Fruit fly (Drosophila melanogaster): ENCODE results near the gene Ssdp.

The Ssdp gene

DNA sequence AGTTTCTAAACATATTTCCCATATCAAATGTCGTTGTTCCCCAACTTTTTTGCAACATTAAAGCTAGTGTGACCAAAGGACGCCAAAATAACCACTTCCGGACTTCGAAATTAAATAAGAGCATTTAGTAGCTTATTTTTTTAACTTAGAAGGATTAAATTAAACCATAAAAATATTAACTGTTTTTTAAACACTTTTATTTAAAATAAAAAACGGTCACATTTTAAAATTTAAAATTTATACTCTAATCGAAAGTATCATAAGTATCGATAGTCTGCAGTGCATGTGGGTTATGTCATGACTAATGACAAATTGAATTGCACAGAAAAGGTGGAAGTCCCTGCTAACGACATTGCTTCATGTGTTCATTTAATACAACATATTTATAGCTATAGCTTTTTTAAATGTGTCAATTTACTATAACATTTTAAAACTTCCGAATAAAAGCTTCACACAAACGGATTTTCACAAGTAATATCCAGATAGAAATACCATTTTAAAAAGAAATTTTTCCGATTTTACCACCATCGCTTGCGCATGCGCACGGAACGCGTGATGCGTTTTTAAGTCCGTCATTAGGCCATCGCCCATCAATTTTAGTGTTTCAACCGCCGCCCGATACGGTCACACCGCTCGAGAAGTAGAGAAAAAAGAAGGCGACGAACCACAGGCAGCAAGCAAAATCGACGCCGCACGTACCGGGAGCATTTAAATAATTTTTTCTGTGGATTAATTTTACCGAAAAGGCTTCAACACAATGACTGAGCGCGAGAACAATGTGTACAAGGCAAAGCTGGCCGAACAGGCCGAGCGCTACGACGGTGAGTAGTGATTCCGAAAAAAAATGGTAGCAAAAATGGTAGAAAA is 42.9 kb upstream of the Ssdp start, which contains the start of the genes CG7156 and 14-3-3epsilon (continued):
- no peak for TF ChIP-seq tup (GFP tag; optimal IDR thresholded peaks at IDR 0.05)
- TF ChIP-seq lab (GFP tag; optimal IDR thresholded peaks at IDR 0.05) = peak; percentile 42
- TF ChIP-seq NC2α (GFP tag; optimal IDR thresholded peaks at IDR 0.05) = peak; percentile 3
- TF ChIP-seq CG3281 (GFP tag; optimal IDR thresholded peaks at IDR 0.05) = no peak
- TF ChIP-seq NfI (GFP tag; optimal IDR thresholded peaks at IDR 0.05) = peak; percentile 47
- peak; percentile 44 for TF ChIP-seq HLHmδ (GFP tag; optimal IDR thresholded peaks at IDR 0.05)
- TF ChIP-seq her (GFP tag; optimal IDR thresholded peaks at IDR 0.05) = no peak
- TF ChIP-seq Eip74EF (GFP tag; optimal IDR thresholded peaks at IDR 0.05) = peak in 1 of 2 experiments; percentile 22
- no peak for TF ChIP-seq mam (GFP tag; optimal IDR thresholded peaks at IDR 0.05)
- TF ChIP-seq CG5953 (GFP tag; IDR thresholded peaks at IDR 0.05) = no peak
- peak; percentile 91 for TF ChIP-seq CG8478 (optimal IDR thresholded peaks at IDR 0.05)
- no peak for TF ChIP-seq CG5180 (GFP tag; optimal IDR thresholded peaks at IDR 0.05)
- no peak for TF ChIP-seq CG10565 (GFP tag; optimal IDR thresholded peaks at IDR 0.05)
- no peak for TF ChIP-seq CG9876 (GFP tag; optimal IDR thresholded peaks at IDR 0.05)
- peak; percentile 50 for TF ChIP-seq CG30020 (tag; optimal IDR thresholded peaks at IDR 0.05)
- TF ChIP-seq org-1 (GFP tag; optimal IDR thresholded peaks at IDR 0.05) = no peak
- TF ChIP-seq gsb-n (tag; optimal IDR thresholded peaks at IDR 0.05) = peak; percentile 37
- TF ChIP-seq CG18619 (GFP tag; optimal IDR thresholded peaks at IDR 0.05) = peak; percentile 29
- TF ChIP-seq CG10267 (tag; optimal IDR thresholded peaks at IDR 0.05) = peak; percentile 75
- TF ChIP-seq CG12155 (GFP tag; optimal IDR thresholded peaks at IDR 0.05) = peak; percentile 57
- peak; percentile 9 for TF ChIP-seq CG4282 (GFP tag; optimal IDR thresholded peaks at IDR 0.05)
- TF ChIP-seq Taf1 (GFP tag; IDR thresholded peaks at IDR 0.05) = no peak
- peak; percentile 30 for TF ChIP-seq CG12071 (GFP tag; optimal IDR thresholded peaks at IDR 0.05)
- no peak for TF ChIP-seq sr (GFP tag; IDR thresholded peaks at IDR 0.05)
- peak; percentile 50; the same call in 1 of the 3 replicates for TF ChIP-seq CG11560 (tag; IDR thresholded peaks at IDR 0.05)
- TF ChIP-seq NFAT (GFP tag; IDR thresholded peaks at IDR 0.05) = 0 out of 2 replicates have a peak, but pooled peaks have one; percentile 3
- TF ChIP-seq stc (GFP tag; IDR thresholded peaks at IDR 0.05) = no peak
- TF ChIP-seq CG17328 (GFP tag; IDR thresholded peaks at IDR 0.05) = peak; percentile 69
- TF ChIP-seq CG8924 (tag; optimal IDR thresholded peaks at IDR 0.05) = peak; percentile 30
- TF ChIP-seq CG14860 (GFP tag; IDR thresholded peaks at IDR 0.05; ENCODE audit: partially characterized antibody) = peak; percentile 22; the same call in 1 of the 3 replicates
- no peak for TF ChIP-seq dmrt99B (tag; optimal IDR thresholded peaks at IDR 0.05)
- 0 out of 2 replicates have a peak, but pooled peaks have one; percentile 23 for TF ChIP-seq sim (GFP tag; IDR thresholded peaks at IDR 0.05)
- TF ChIP-seq CG7963 (GFP tag; IDR thresholded peaks at IDR 0.05; ENCODE audit: partially characterized antibody) = no peak
- TF ChIP-seq CG1647 (GFP tag; optimal IDR thresholded peaks at IDR 0.05) = no peak
- TF ChIP-seq MTF-1 (GFP tag; optimal IDR thresholded peaks at IDR 0.05; ENCODE audit: borderline replicate concordance) = peak; percentile 16
- TF ChIP-seq zen (tag; optimal IDR thresholded peaks at IDR 0.05) = peak; percentile 57
- no peak for TF ChIP-seq CG14667 (GFP tag; IDR thresholded peaks at IDR 0.05)
- no peak for TF ChIP-seq ash1 (GFP tag; optimal IDR thresholded peaks at IDR 0.05)
- TF ChIP-seq Ets97D (GFP tag; optimal IDR thresholded peaks at IDR 0.05) = peak; percentile 81
- TF ChIP-seq sd (tag; optimal IDR thresholded peaks at IDR 0.05) = no peak
- TF ChIP-seq Hr39 (optimal IDR thresholded peaks at IDR 0.05) = no peak
- TF ChIP-seq CG9797 (GFP tag; optimal IDR thresholded peaks at IDR 0.05) = peak; percentile 96
- TF ChIP-seq gcm (GFP tag; optimal IDR thresholded peaks at IDR 0.05) = peak; percentile 69
- no peak for TF ChIP-seq esg (GFP tag; conservative IDR thresholded peaks at IDR 0.05)
- no peak for TF ChIP-seq Hey (tag; optimal IDR thresholded peaks at IDR 0.05)
- peak; percentile 51 for TF ChIP-seq Fer3 (tag; optimal IDR thresholded peaks at IDR 0.05)
- no peak; the same call in 1 of the 2 replicates for TF ChIP-seq ato (GFP tag; IDR thresholded peaks at IDR 0.05; ENCODE audit: partially characterized antibody)
- no peak for TF ChIP-seq CG14050 (GFP tag; IDR thresholded peaks at IDR 0.05)
- 0 out of 2 replicates have a peak, but pooled peaks have one; percentile 24 for TF ChIP-seq CG4360 (GFP tag; IDR thresholded peaks at IDR 0.05)

Data from whole organism, embryonic.